Worm (Caenorhabditis elegans): Measurements from ENCODE around the gene Y49A3A.4.
A peak's percentile ranks its signal among the peaks of the same experiment; 100 is the strongest.

Y49A3A.4 gene

ce11 chrV:14355738-14356368 lies 2.8 kb downstream of the Y49A3A.4 start, which contains the start of gene cyn-1 (continued):
- TF ChIP-seq unc-62 (GFP tag; optimal IDR thresholded peaks at IDR 0.05), result no peak
- TF ChIP-seq Y95B8A.8 (GFP tag; IDR thresholded peaks at IDR 0.05), result no peak
- TF ChIP-seq snpc-1.1 (tag; optimal IDR thresholded peaks at IDR 0.05; ENCODE audit: insufficient read depth), result peak; percentile 43
- TF ChIP-seq unc-130 (GFP tag; optimal IDR thresholded peaks at IDR 0.05), result peak; percentile 19
- peak; percentile 96 for TF ChIP-seq lin-54 (GFP tag; optimal IDR thresholded peaks at IDR 0.05)
- peak; percentile 59 for TF ChIP-seq him-1 (tag; optimal IDR thresholded peaks at IDR 0.05)
- no peak for TF ChIP-seq athp-1 (tag; optimal IDR thresholded peaks at IDR 0.05)

ce11 chrV:14354258-14354877 lies 4.3 kb downstream of the Y49A3A.4 start, which contains the start of gene Y49A3A.3:
Y49A3A.3 (plus strand) TSS chrV:14354410.
- TF ChIP-seq F10E7.11 (tag; optimal IDR thresholded peaks at IDR 0.05) (peak; percentile 48), Y67H2A.10 (GFP tag; conservative IDR thresholded peaks at IDR 0.05) (no peak), ama-1 (optimal IDR thresholded peaks at IDR 0.05) (peak; percentile 76), ama-1 (GFP tag; optimal IDR thresholded peaks at IDR 0.05) (peak in 1 of 2 experiments; percentile 80), fkh-3 (tag; optimal IDR thresholded peaks at IDR 0.05) (peak; percentile 63), ztf-22 (GFP tag; optimal IDR thresholded peaks at IDR 0.05) (peak; percentile 16), ceh-79 (tag; optimal IDR thresholded peaks at IDR 0.05) (peak; percentile 89), snpc-1.1 (tag; optimal IDR thresholded peaks at IDR 0.05; ENCODE audit: insufficient read depth) (peak; percentile 15), ceh-100 (GFP tag; IDR thresholded peaks at IDR 0.05) (peak; percentile 66), dox-1 (GFP tag; IDR thresholded peaks at IDR 0.05) (peak; percentile 34; the same call in 1 of the 2 replicates), attf-5 (GFP tag; optimal IDR thresholded peaks at IDR 0.05) (peak; percentile 43), nhr-90 (tag; optimal IDR thresholded peaks at IDR 0.05) (peak; percentile 36), lir-1 (GFP tag; conservative IDR thresholded peaks at IDR 0.05) (no peak), lsl-1 (GFP tag; optimal IDR thresholded peaks at IDR 0.05) (peak; percentile 2), athp-1 (tag; optimal IDR thresholded peaks at IDR 0.05) (peak; percentile 88), lin-40 (tag; optimal IDR thresholded peaks at IDR 0.05) (peak; percentile 82), egl-44 (GFP tag; IDR thresholded peaks at IDR 0.05) (no peak), unc-130 (GFP tag; optimal IDR thresholded peaks at IDR 0.05) (no peak), madf-8 (GFP tag; conservative IDR thresholded peaks at IDR 0.05) (no peak), B0035.1 (tag; optimal IDR thresholded peaks at IDR 0.05) (peak; percentile 65), ztf-26 (tag; optimal IDR thresholded peaks at IDR 0.05) (peak; percentile 72), Y56A3A.18 (GFP tag; IDR thresholded peaks at IDR 0.05) (no peak), let-607 (tag; optimal IDR thresholded peaks at IDR 0.05) (peak; percentile 61 to 71), D2030.7 (GFP tag; IDR thresholded peaks at IDR 0.05) (no peak), F37B4.10 (GFP tag; IDR thresholded peaks at IDR 0.05) (no peak), Y95B8A.8 (GFP tag; IDR thresholded peaks at IDR 0.05) (peak; percentile 5; the same call in 1 of the 2 replicates), lin-26 (GFP tag; IDR thresholded peaks at IDR 0.05) (0 out of 2 replicates have a peak, but pooled peaks have one; percentile 19), madf-10 (tag; optimal IDR thresholded peaks at IDR 0.05) (peak; percentile 34), hsf-1 (GFP tag; IDR thresholded peaks at IDR 0.05) (peak; percentile 17; the same call in 1 of the 2 replicates), madf-3 (GFP tag; IDR thresholded peaks at IDR 0.05) (0 out of 2 replicates have a peak, but pooled peaks have one; percentile 25), die-1 (tag; optimal IDR thresholded peaks at IDR 0.05) (peak; percentile 33), hmg-1.2 (GFP tag; IDR thresholded peaks at IDR 0.05) (peak; percentile 23; the same call in 1 of the 2 replicates), dpl-1 (GFP tag; optimal IDR thresholded peaks at IDR 0.05) (no peak), F39B2.1 (GFP tag; IDR thresholded peaks at IDR 0.05) (peak; percentile 68; the same call in 1 of the 2 replicates), B0336.3 (GFP tag; IDR thresholded peaks at IDR 0.05) (peak; percentile 94), gei-17 (GFP tag; optimal IDR thresholded peaks at IDR 0.05) (peak; percentile 24), repo-1 (tag; optimal IDR thresholded peaks at IDR 0.05) (peak; percentile 95), egrh-3 (GFP tag; IDR thresholded peaks at IDR 0.05) (no peak), cebp-2 (GFP tag; IDR thresholded peaks at IDR 0.05) (0 out of 2 replicates have a peak, but pooled peaks have one; percentile 60), F52B5.7 (tag; optimal IDR thresholded peaks at IDR 0.05) (peak; percentile 87), nhr-179 (tag; optimal IDR thresholded peaks at IDR 0.05) (no peak), sptf-2 (GFP tag; optimal IDR thresholded peaks at IDR 0.05) (no peak)
